Worm (Caenorhabditis elegans): Measurements from ENCODE around the gene C27D9.1.

C27D9.1 gene

ce11 chrII:4753133-4753532, at the start of gene C27D9.1:
Gene C27D9.1, plus strand, starts transcription at chrII:4753413.
- no peak for TF ChIP-seq tab-1 (GFP tag; IDR thresholded peaks at IDR 0.05)
- TF ChIP-seq flt-1 (GFP tag; IDR thresholded peaks at IDR 0.05): no peak
- no peak for TF ChIP-seq ztf-23 (GFP tag; IDR thresholded peaks at IDR 0.05)
- no peak for TF ChIP-seq cog-1 (tag; optimal IDR thresholded peaks at IDR 0.05)
- no peak for TF ChIP-seq T22C8.4 (GFP tag; IDR thresholded peaks at IDR 0.05)
- TF ChIP-seq ztf-29 (GFP tag; IDR thresholded peaks at IDR 0.05): no peak
- no peak for TF ChIP-seq ref-1 (GFP tag; conservative IDR thresholded peaks at IDR 0.05)
- TF ChIP-seq med-1 (GFP tag; optimal IDR thresholded peaks at IDR 0.05; ENCODE audit: insufficient read depth): no peak
- TF ChIP-seq klf-2 (GFP tag; conservative IDR thresholded peaks at IDR 0.05): no peak

- TF ChIP-seq cog-1 (tag; optimal IDR thresholded peaks at IDR 0.05) (no peak), tab-1 (GFP tag; IDR thresholded peaks at IDR 0.05) (no peak), ztf-29 (GFP tag; IDR thresholded peaks at IDR 0.05) (no peak), ref-1 (GFP tag; conservative IDR thresholded peaks at IDR 0.05) (no peak), flt-1 (GFP tag; IDR thresholded peaks at IDR 0.05) (no peak), klf-2 (GFP tag; conservative IDR thresholded peaks at IDR 0.05) (no peak), med-1 (GFP tag; optimal IDR thresholded peaks at IDR 0.05; ENCODE audit: insufficient read depth) (no peak), ztf-23 (GFP tag; IDR thresholded peaks at IDR 0.05) (no peak), T22C8.4 (GFP tag; IDR thresholded peaks at IDR 0.05) (no peak)
Measured at ce11 chrII:4706359-4706871, 46.8 kb upstream of the C27D9.1 start, which contains the start of the genes F10G7.9 and tsn-1. Gene F10G7.9, minus strand, starts transcription at chrII:4706485. Gene tsn-1, plus strand, starts transcription at chrII:4706821.

- TF ChIP-seq flt-1 (GFP tag; IDR thresholded peaks at IDR 0.05) (no peak), ztf-29 (GFP tag; IDR thresholded peaks at IDR 0.05) (no peak), med-1 (GFP tag; optimal IDR thresholded peaks at IDR 0.05; ENCODE audit: insufficient read depth) (no peak), tab-1 (GFP tag; IDR thresholded peaks at IDR 0.05) (no peak), ref-1 (GFP tag; conservative IDR thresholded peaks at IDR 0.05) (no peak), klf-2 (GFP tag; conservative IDR thresholded peaks at IDR 0.05) (no peak)
Measured at ce11 chrII:4710120-4710519, 43.1 kb upstream of the C27D9.1 start, which contains the start of gene tag-151. Gene tag-151, plus strand, starts transcription at chrII:4710277.

- TF ChIP-seq klf-2 (GFP tag; conservative IDR thresholded peaks at IDR 0.05) (no peak), med-1 (GFP tag; optimal IDR thresholded peaks at IDR 0.05; ENCODE audit: insufficient read depth) (no peak), ref-1 (GFP tag; conservative IDR thresholded peaks at IDR 0.05) (no peak), ztf-29 (GFP tag; IDR thresholded peaks at IDR 0.05) (no peak), tab-1 (GFP tag; IDR thresholded peaks at IDR 0.05) (no peak), T22C8.4 (GFP tag; IDR thresholded peaks at IDR 0.05) (no peak), flt-1 (GFP tag; IDR thresholded peaks at IDR 0.05) (no peak), cog-1 (tag; optimal IDR thresholded peaks at IDR 0.05) (no peak), ztf-23 (GFP tag; IDR thresholded peaks at IDR 0.05) (no peak)
Measured at ce11 chrII:4710813-4711212, 42.4 kb upstream of the C27D9.1 start.

ce11 chrII:4715676-4716075, 37.5 kb upstream of the C27D9.1 start, which contains the start of gene F41C3.8:
Gene F41C3.8, plus strand, starts transcription at chrII:4716046.
- no peak for TF ChIP-seq ztf-29 (GFP tag; IDR thresholded peaks at IDR 0.05)
- TF ChIP-seq ztf-23 (GFP tag; IDR thresholded peaks at IDR 0.05): no peak
- no peak for TF ChIP-seq tab-1 (GFP tag; IDR thresholded peaks at IDR 0.05)
- TF ChIP-seq klf-2 (GFP tag; conservative IDR thresholded peaks at IDR 0.05): no peak
- no peak for TF ChIP-seq flt-1 (GFP tag; IDR thresholded peaks at IDR 0.05)
- no peak for TF ChIP-seq T22C8.4 (GFP tag; IDR thresholded peaks at IDR 0.05)

- TF ChIP-seq flt-1 (GFP tag; IDR thresholded peaks at IDR 0.05): no peak
- TF ChIP-seq med-1 (GFP tag; optimal IDR thresholded peaks at IDR 0.05; ENCODE audit: insufficient read depth): no peak
- no peak for TF ChIP-seq ztf-29 (GFP tag; IDR thresholded peaks at IDR 0.05)
- TF ChIP-seq T22C8.4 (GFP tag; IDR thresholded peaks at IDR 0.05): no peak
- TF ChIP-seq klf-2 (GFP tag; conservative IDR thresholded peaks at IDR 0.05): no peak
- TF ChIP-seq tab-1 (GFP tag; IDR thresholded peaks at IDR 0.05): no peak
- no peak for TF ChIP-seq cog-1 (tag; optimal IDR thresholded peaks at IDR 0.05)
- no peak for TF ChIP-seq ref-1 (GFP tag; conservative IDR thresholded peaks at IDR 0.05)
- no peak for TF ChIP-seq ztf-23 (GFP tag; IDR thresholded peaks at IDR 0.05)
Measured at ce11 chrII:4726120-4726519, 27.1 kb upstream of the C27D9.1 start, which contains the start of gene F10G7.10. Gene F10G7.10, minus strand, starts transcription at chrII:4726264.

ce11 chrII:4726750-4727384, 26.3 kb upstream of the C27D9.1 start:
- no peak for TF ChIP-seq cog-1 (tag; optimal IDR thresholded peaks at IDR 0.05)
- TF ChIP-seq ref-1 (GFP tag; conservative IDR thresholded peaks at IDR 0.05): no peak
- no peak for TF ChIP-seq ztf-29 (GFP tag; IDR thresholded peaks at IDR 0.05)
- TF ChIP-seq tab-1 (GFP tag; IDR thresholded peaks at IDR 0.05): no peak
- no peak for TF ChIP-seq T22C8.4 (GFP tag; IDR thresholded peaks at IDR 0.05)
- TF ChIP-seq klf-2 (GFP tag; conservative IDR thresholded peaks at IDR 0.05): no peak
- no peak for TF ChIP-seq med-1 (GFP tag; optimal IDR thresholded peaks at IDR 0.05; ENCODE audit: insufficient read depth)
- no peak for TF ChIP-seq ztf-23 (GFP tag; IDR thresholded peaks at IDR 0.05)
- no peak for TF ChIP-seq flt-1 (GFP tag; IDR thresholded peaks at IDR 0.05)

ce11 chrII:4727769-4728168, 25.4 kb upstream of the C27D9.1 start, which contains the start of gene ttr-41:
Gene ttr-41, minus strand, starts transcription at chrII:4727869.
- TF ChIP-seq tab-1 (GFP tag; IDR thresholded peaks at IDR 0.05): no peak
- no peak for TF ChIP-seq cog-1 (tag; optimal IDR thresholded peaks at IDR 0.05)
- no peak for TF ChIP-seq flt-1 (GFP tag; IDR thresholded peaks at IDR 0.05)
- no peak for TF ChIP-seq ref-1 (GFP tag; conservative IDR thresholded peaks at IDR 0.05)
- TF ChIP-seq T22C8.4 (GFP tag; IDR thresholded peaks at IDR 0.05): no peak
- no peak for TF ChIP-seq med-1 (GFP tag; optimal IDR thresholded peaks at IDR 0.05; ENCODE audit: insufficient read depth)
- no peak for TF ChIP-seq klf-2 (GFP tag; conservative IDR thresholded peaks at IDR 0.05)
- no peak for TF ChIP-seq ztf-29 (GFP tag; IDR thresholded peaks at IDR 0.05)
- TF ChIP-seq ztf-23 (GFP tag; IDR thresholded peaks at IDR 0.05): no peak

ce11 chrII:4728687-4729086, 24.5 kb upstream of the C27D9.1 start:
- TF ChIP-seq tab-1 (GFP tag; IDR thresholded peaks at IDR 0.05): no peak
- no peak for TF ChIP-seq med-1 (GFP tag; optimal IDR thresholded peaks at IDR 0.05; ENCODE audit: insufficient read depth)
- TF ChIP-seq ztf-23 (GFP tag; IDR thresholded peaks at IDR 0.05): no peak
- TF ChIP-seq ztf-29 (GFP tag; IDR thresholded peaks at IDR 0.05): no peak
- TF ChIP-seq klf-2 (GFP tag; conservative IDR thresholded peaks at IDR 0.05): no peak
- TF ChIP-seq T22C8.4 (GFP tag; IDR thresholded peaks at IDR 0.05): no peak
- TF ChIP-seq ref-1 (GFP tag; conservative IDR thresholded peaks at IDR 0.05): no peak
- TF ChIP-seq flt-1 (GFP tag; IDR thresholded peaks at IDR 0.05): no peak
- no peak for TF ChIP-seq cog-1 (tag; optimal IDR thresholded peaks at IDR 0.05)

Measured in whole organism, midembryonic.